Worm (Caenorhabditis elegans) whole organism, L1 larva: Measurements from ENCODE around the gene T25G12.3.
A peak's percentile ranks its signal among the peaks of the same experiment; 100 is the strongest.

ENCODE experiments used
- C16A3.4 ChIP-seq: fragments of 150-350 bp; optimal IDR thresholded peaks from 2 replicates; lab custom pipeline; 2014; ENCODE audit warnings: missing biosample characterization, missing genetic modification characterization
- aha-1 ChIP-seq: fragments of 150-350 bp; optimal IDR thresholded peaks from 2 replicates; lab custom pipeline; 2014; ENCODE audit warnings: missing biosample characterization, missing genetic modification characterization
- ama-1 ChIP-seq: fragments of 150-350 bp; optimal IDR thresholded peaks from 2 replicates; lab custom pipeline; 2014
- ceh-63 ChIP-seq: fragments of 200-800 bp; sonication (Bioruptor generic); optimal IDR thresholded peaks from 2 replicates; lab custom pipeline; 2018; ENCODE audit warnings: mild to moderate bottlenecking, missing genetic modification characterization, missing compliant biosample characterization
- ceh-8 ChIP-seq: fragments of 200-800 bp; sonication (Bioruptor generic); optimal IDR thresholded peaks from 2 replicates; lab custom pipeline; 2018; ENCODE audit warnings: mild to moderate bottlenecking, missing genetic modification characterization, moderate library complexity, missing compliant biosample characterization
- ceh-82 ChIP-seq, 3 experiments: fragments of 150-350 bp in 1 of 3; sonication (generic microtip) in 2 of 3; optimal IDR thresholded peaks; 2 replicates each; lab custom pipeline; 2014 to 2017; ENCODE audit warnings: missing biosample characterization in 3 of 3, missing genetic modification characterization in 3 of 3
- ceh-88 ChIP-seq: fragments of 200-800 bp; sonication (Bioruptor generic); IDR thresholded peaks from 2 replicates; pipeline ENCODE4 v1.3.6; 2022; ENCODE audit warnings: missing genetic modification characterization, missing compliant biosample characterization
- ceh-90 ChIP-seq: sonication (generic microtip); optimal IDR thresholded peaks from 2 replicates; lab custom pipeline; 2016; ENCODE audit warnings: missing genetic modification characterization, missing compliant biosample characterization
- ces-1 ChIP-seq: fragments of 150-350 bp; optimal IDR thresholded peaks from 2 replicates; lab custom pipeline; 2014; ENCODE audit warnings: missing biosample characterization, missing genetic modification reagents, missing genetic modification characterization
- dpl-1 ChIP-seq, 3 experiments: fragments of 150-350 bp in 2 of 3; sonication (generic microtip) in 1 of 3; optimal IDR thresholded peaks; 2 replicates each; lab custom pipeline; 2014 to 2017; ENCODE audit warnings: missing biosample characterization in 3 of 3, missing genetic modification characterization in 3 of 3, missing genetic modification reagents in 3 of 3
- efl-3 ChIP-seq: fragments of 200-800 bp; sonication (Bioruptor generic); optimal IDR thresholded peaks from 2 replicates; lab custom pipeline; 2018; ENCODE audit warnings: mild to moderate bottlenecking, missing genetic modification characterization, missing compliant biosample characterization
- egl-13 ChIP-seq: sonication (generic microtip); optimal IDR thresholded peaks from 2 replicates; lab custom pipeline; 2016; ENCODE audit warnings: missing genotype, missing genetic modification reagents, missing genetic modification characterization, missing compliant biosample characterization
- egl-27 ChIP-seq, 2 experiments: fragments of 150-350 bp in 1 of 2; sonication (generic microtip); optimal IDR thresholded peaks; 3 replicates each; lab custom pipeline; 2017 to 2018; ENCODE audit warnings: missing biosample characterization in 2 of 2, missing genetic modification characterization in 2 of 2, missing genetic modification reagents in 2 of 2
- ets-5 ChIP-seq: fragments of 200-800 bp; sonication (Bioruptor generic); IDR thresholded peaks from 2 replicates; pipeline ENCODE4 v1.3.6; 2022; ENCODE audit warnings: missing genetic modification characterization, missing compliant biosample characterization
- fkh-8 ChIP-seq: sonication (generic microtip); optimal IDR thresholded peaks from 2 replicates; lab custom pipeline; 2016; ENCODE audit warnings: mild to moderate bottlenecking, missing genetic modification characterization, missing compliant biosample characterization
- grh-1 ChIP-seq: fragments of 200-800 bp; sonication (Bioruptor generic); IDR thresholded peaks from 2 replicates; pipeline ENCODE4 v1.3.6; 2022; ENCODE audit warnings: missing genetic modification reagents, missing genetic modification characterization, missing compliant biosample characterization
- hpl-2 ChIP-seq: fragments of 150-350 bp; optimal IDR thresholded peaks from 2 replicates; lab custom pipeline; 2014; ENCODE audit warnings: missing biosample characterization, missing genetic modification reagents, missing genetic modification characterization
- jun-1 ChIP-seq: fragments of 150-350 bp; optimal IDR thresholded peaks from 2 replicates; lab custom pipeline; 2014; ENCODE audit warnings: missing biosample characterization, missing genetic modification reagents, missing genetic modification characterization
- lin-13 ChIP-seq: fragments of 150-350 bp; optimal IDR thresholded peaks from 2 replicates; lab custom pipeline; 2014; ENCODE audit warnings: missing biosample characterization, missing genetic modification reagents, missing genetic modification characterization
- lin-14 ChIP-seq: fragments of 200-800 bp; sonication (Bioruptor generic); optimal IDR thresholded peaks from 2 replicates; lab custom pipeline; 2018; ENCODE audit warnings: mild to moderate bottlenecking, missing genetic modification characterization, moderate library complexity, missing compliant biosample characterization
- lin-15B ChIP-seq: fragments of 150-350 bp; sonication (generic microtip); optimal IDR thresholded peaks from 3 replicates; lab custom pipeline; 2014; ENCODE audit warnings: missing biosample characterization, missing genetic modification characterization
- lin-35 ChIP-seq, 2 experiments: fragments of 150-350 bp; optimal IDR thresholded peaks; 2 replicates each; lab custom pipeline; 2014; ENCODE audit warnings: missing biosample characterization in 2 of 2, missing genetic modification characterization in 2 of 2, missing genetic modification reagents in 2 of 2
- lsy-2 ChIP-seq, 2 experiments: fragments of 150-350 bp; optimal IDR thresholded peaks; 2 replicates each; lab custom pipeline; 2014; ENCODE audit warnings: missing biosample characterization in 2 of 2, missing genetic modification characterization in 2 of 2
- mdl-1 ChIP-seq, 2 experiments: fragments of 150-350 bp; optimal IDR thresholded peaks; 2 replicates each; lab custom pipeline; 2014 to 2017; ENCODE audit warnings: missing biosample characterization in 2 of 2, missing genetic modification characterization in 2 of 2, inconsistent platforms in 1 of 2
- nhr-12 ChIP-seq: sonication (generic microtip); optimal IDR thresholded peaks from 2 replicates; lab custom pipeline; 2017; ENCODE audit warnings: missing biosample characterization, missing genetic modification characterization
- nhr-19 ChIP-seq: fragments of 200-800 bp; sonication (Bioruptor generic); conservative IDR thresholded peaks from 2 replicates; pipeline ENCODE4 v1.3.6; 2022; ENCODE audit warnings: missing genetic modification characterization, missing compliant biosample characterization
- nhr-20 ChIP-seq: sonication (generic microtip); optimal IDR thresholded peaks from 2 replicates; lab custom pipeline; 2016; ENCODE audit warnings: mild to moderate bottlenecking, missing genetic modification characterization, missing compliant biosample characterization
- nhr-76 ChIP-seq: sonication (generic microtip); optimal IDR thresholded peaks from 2 replicates; lab custom pipeline; 2017; ENCODE audit warnings: missing biosample characterization, missing genetic modification characterization
- nhr-77 ChIP-seq: fragments of 150-350 bp; optimal IDR thresholded peaks from 2 replicates; lab custom pipeline; 2014; ENCODE audit warnings: missing biosample characterization, missing genetic modification characterization
- nhr-84 ChIP-seq: sonication (generic microtip); optimal IDR thresholded peaks from 2 replicates; lab custom pipeline; 2017; ENCODE audit warnings: missing biosample characterization, missing genetic modification characterization
- nhr-85 ChIP-seq: sonication (generic microtip); peaks from one replicate; lab custom pipeline; 2016; ENCODE audit warnings: missing genetic modification characterization, inconsistent platforms, missing compliant biosample characterization
- nhr-90 ChIP-seq: sonication (generic microtip); optimal IDR thresholded peaks from 2 replicates; lab custom pipeline; 2016; ENCODE audit warnings: mild to moderate bottlenecking, missing genetic modification characterization, missing compliant biosample characterization; ENCODE audit not compliant: poor library complexity
- pag-3 ChIP-seq: sonication (generic microtip); optimal IDR thresholded peaks from 2 replicates; lab custom pipeline; 2017; ENCODE audit warnings: missing genetic modification characterization, mild to moderate bottlenecking, missing compliant biosample characterization, antibody characterized with exemption, borderline replicate concordance; ENCODE audit not compliant: insufficient read depth
- pax-3 ChIP-seq: fragments of 200-800 bp; sonication (Bioruptor generic); optimal IDR thresholded peaks from 2 replicates; lab custom pipeline; 2018; ENCODE audit warnings: mild to moderate bottlenecking, missing genetic modification characterization, moderate library complexity, missing compliant biosample characterization
- pqm-1 ChIP-seq: sonication (generic microtip); optimal IDR thresholded peaks from 3 replicates; lab custom pipeline; 2017; ENCODE audit warnings: missing biosample characterization, missing genetic modification characterization
- rnt-1 ChIP-seq: sonication (generic microtip); optimal IDR thresholded peaks from 2 replicates; lab custom pipeline; 2016; ENCODE audit warnings: mild to moderate bottlenecking, missing genetic modification characterization, moderate library complexity, missing compliant biosample characterization
- skn-1 ChIP-seq: fragments of 150-350 bp; optimal IDR thresholded peaks from 2 replicates; lab custom pipeline; 2014; ENCODE audit warnings: missing biosample characterization, missing genetic modification characterization
- snu-23 ChIP-seq: sonication (generic microtip); optimal IDR thresholded peaks from 2 replicates; lab custom pipeline; 2016; ENCODE audit warnings: missing genetic modification characterization, missing compliant biosample characterization
- sptf-1 ChIP-seq: fragments of 150-350 bp; optimal IDR thresholded peaks from 2 replicates; lab custom pipeline; 2014; ENCODE audit warnings: missing biosample characterization, missing genetic modification characterization
- sup-37 ChIP-seq: fragments of 200-800 bp; sonication (Bioruptor generic); optimal IDR thresholded peaks from 2 replicates; lab custom pipeline; 2018; ENCODE audit warnings: mild to moderate bottlenecking, missing genetic modification characterization, missing compliant biosample characterization
- swsn-7 ChIP-seq: sonication (generic microtip); optimal IDR thresholded peaks from 2 replicates; lab custom pipeline; 2016; ENCODE audit warnings: missing genetic modification characterization, missing compliant biosample characterization
- tbx-2 ChIP-seq: sonication (generic microtip); optimal IDR thresholded peaks from 2 replicates; lab custom pipeline; 2016; ENCODE audit warnings: missing genetic modification characterization, missing compliant biosample characterization
- tlp-1 ChIP-seq: fragments of 150-350 bp; optimal IDR thresholded peaks from 2 replicates; lab custom pipeline; 2014; ENCODE audit warnings: missing biosample characterization, missing genetic modification characterization
- unc-30 ChIP-seq: sonication (generic microtip); optimal IDR thresholded peaks from 2 replicates; lab custom pipeline; 2017; ENCODE audit warnings: missing biosample characterization, missing genetic modification characterization
- unc-86 ChIP-seq: sonication (generic microtip); optimal IDR thresholded peaks from 2 replicates; lab custom pipeline; 2016; ENCODE audit warnings: missing genetic modification characterization, missing compliant biosample characterization
- vab-15 ChIP-seq: sonication (generic microtip); optimal IDR thresholded peaks from 2 replicates; lab custom pipeline; 2017; ENCODE audit warnings: missing genotype, mild to moderate bottlenecking, missing genetic modification characterization, missing compliant biosample characterization
- xbp-1 ChIP-seq: sonication (generic microtip); optimal IDR thresholded peaks from 2 replicates; lab custom pipeline; 2016; ENCODE audit warnings: missing genetic modification characterization, missing compliant biosample characterization
- zag-1 ChIP-seq: fragments of 150-350 bp; optimal IDR thresholded peaks from 2 replicates; lab custom pipeline; 2014; ENCODE audit warnings: missing biosample characterization, missing genetic modification characterization
- zip-4 ChIP-seq: fragments of 200-800 bp; sonication (Bioruptor generic); optimal IDR thresholded peaks from 2 replicates; lab custom pipeline; 2018; ENCODE audit warnings: mild to moderate bottlenecking, missing genetic modification characterization, moderate library complexity, missing compliant biosample characterization
- ztf-11 ChIP-seq, 2 experiments: sonication (generic microtip); optimal IDR thresholded peaks; 2 replicates each; lab custom pipeline; 2016 to 2017; ENCODE audit warnings: missing genetic modification characterization in 2 of 2, missing biosample characterization in 1 of 2, missing compliant biosample characterization in 1 of 2

The T25G12.3 gene

ce11 chrX:17231348-17231747 is at the start of gene T25G12.3:
TSS of gene T25G12.3 (plus strand) at chrX:17231648.
- TF ChIP-seq ces-1 (GFP tag; lab: Kevin White, UChicago) (no peak), hpl-2 (GFP tag; lab: Kevin White, UChicago) (no peak), nhr-90 (no peak), sptf-1 (tag; lab: Kevin White, UChicago) (no peak), swsn-7 (no peak), skn-1 (no peak), fkh-8 (tag; lab: Kevin White, UChicago) (no peak), lin-15B (tag; lab: Kevin White, UChicago) (no peak), unc-86 (tag; lab: Kevin White, UChicago) (no peak), rnt-1 (tag; lab: Kevin White, UChicago) (no peak), zip-4 (GFP tag; lab: Kevin White, UChicago) (no peak), nhr-20 (tag; lab: Kevin White, UChicago) (no peak), nhr-85 (tag; lab: Kevin White, UChicago) (no peak), ceh-90 (tag; lab: Kevin White, UChicago) (no peak), ama-1 (no peak), zag-1 (no peak), nhr-19 (GFP tag; lab: Robert Waterston, UW) (no peak)

- TF ChIP-seq swsn-7 (peak; percentile 59), lin-15B (tag; lab: Kevin White, UChicago) (no peak), pag-3 (tag; lab: Kevin White, UChicago) (no peak), egl-13 (tag; lab: Kevin White, UChicago) (peak; percentile 31), jun-1 (tag; lab: Kevin White, UChicago) (peak; percentile 85), unc-30 (tag; lab: Kevin White, UChicago) (no peak), sup-37 (GFP tag; lab: Kevin White, UChicago) (no peak), egl-27 (tag; optimal IDR thresholded peaks at IDR 0.05; lab: Kevin White, UChicago) (peak in 1 of 2 experiments; percentile 71), rnt-1 (tag; lab: Kevin White, UChicago) (peak; percentile 69), hpl-2 (GFP tag; lab: Kevin White, UChicago) (no peak), ceh-90 (tag; lab: Kevin White, UChicago) (no peak), C16A3.4 (peak; percentile 70), skn-1 (peak; percentile 81), snu-23 (GFP tag; lab: Kevin White, UChicago) (peak; percentile 75), ceh-8 (no peak), ceh-88 (GFP tag; lab: Robert Waterston, UW) (no peak), ceh-63 (GFP tag; lab: Kevin White, UChicago) (no peak), nhr-84 (no peak), grh-1 (GFP tag; lab: Robert Waterston, UW) (peak; percentile 48; the same call in 1 of the 2 replicates), efl-3 (GFP tag; lab: Kevin White, UChicago) (no peak), pqm-1 (tag; lab: Kevin White, UChicago) (no peak), zip-4 (GFP tag; lab: Kevin White, UChicago) (peak; percentile 75), tbx-2 (tag; lab: Kevin White, UChicago) (peak; percentile 54), nhr-77 (tag; lab: Kevin White, UChicago) (peak; percentile 42), fkh-8 (tag; lab: Kevin White, UChicago) (peak; percentile 61), vab-15 (no peak), lin-14 (peak; percentile 94), unc-86 (tag; lab: Kevin White, UChicago) (peak; percentile 24), xbp-1 (peak; percentile 48), ets-5 (no peak), lin-13 (GFP tag; lab: Kevin White, UChicago) (no peak), tlp-1 (no peak), ztf-11 (tag; optimal IDR thresholded peaks at IDR 0.05; lab: Kevin White, UChicago) (no peak), nhr-76 (tag; lab: Kevin White, UChicago) (no peak), nhr-12 (tag; lab: Kevin White, UChicago) (no peak), aha-1 (tag; lab: Kevin White, UChicago) (no peak), pax-3 (tag; lab: Kevin White, UChicago) (no peak), ceh-82 (tag; optimal IDR thresholded peaks at IDR 0.05; lab: Kevin White, UChicago) (peak; percentile 71 to 89 (median 86)), ama-1 (no peak), lin-35 (GFP tag; optimal IDR thresholded peaks at IDR 0.05; lab: Kevin White, UChicago) (peak; percentile 29 to 64), lsy-2 (tag; optimal IDR thresholded peaks at IDR 0.05; lab: Kevin White, UChicago) (peak; percentile 36 to 73), dpl-1 (GFP tag; optimal IDR thresholded peaks at IDR 0.05; lab: Kevin White, UChicago) (peak in 2 of 3 experiments; percentile 16), mdl-1 (tag; optimal IDR thresholded peaks at IDR 0.05; lab: Kevin White, UChicago) (peak in 1 of 2 experiments; percentile 92)
These were observed 47.1 kb upstream of the T25G12.3 start for ce11 chrX:17184363-17184762.
